Fruit fly (Drosophila melanogaster): Measurements from ENCODE around the gene CG2540.
A peak's percentile ranks its signal among the peaks of the same experiment; 100 is the strongest.

The CG2540 gene

DNA sequence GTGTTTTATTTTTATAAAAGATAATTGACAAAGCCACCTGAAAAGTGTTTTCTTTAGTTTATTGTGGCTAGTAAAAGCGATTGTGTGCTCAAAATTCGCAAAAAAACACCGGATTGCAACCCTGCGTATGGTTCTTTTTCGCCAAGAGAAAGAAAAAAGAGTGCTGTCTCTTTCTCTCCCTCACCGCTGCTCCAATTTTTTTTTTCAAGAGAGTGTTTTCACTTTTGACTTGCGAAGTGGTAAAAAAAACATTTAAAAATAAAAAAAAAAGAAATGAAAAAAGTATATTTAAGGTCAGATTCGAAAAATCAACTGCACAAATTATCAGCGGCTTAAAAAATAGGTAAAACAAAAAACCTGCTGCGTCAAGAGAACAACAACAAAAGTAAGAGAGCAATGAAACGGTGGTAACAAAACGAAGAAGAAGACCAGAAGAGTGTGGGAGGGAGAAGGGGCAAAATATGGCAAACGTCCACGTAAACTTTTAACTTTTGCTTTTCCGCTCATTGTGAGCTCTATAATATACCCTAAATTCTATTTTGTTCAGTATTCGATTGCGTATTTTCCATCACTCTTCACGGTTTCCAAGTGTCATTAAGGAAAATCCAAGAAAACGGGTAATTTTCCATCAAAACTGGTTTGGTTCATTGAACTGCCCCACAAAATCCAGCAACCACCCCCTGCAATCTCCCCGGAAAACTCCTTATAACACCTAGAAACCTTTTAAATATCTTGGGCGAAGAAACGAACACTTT, 33.1 kb upstream of the CG2540 start (continued):
- TF ChIP-seq CrebA (GFP tag; optimal IDR thresholded peaks at IDR 0.05; ENCODE audit: borderline replicate concordance) (no peak), Vsx2 (GFP tag; optimal IDR thresholded peaks at IDR 0.05; ENCODE audit: partially characterized antibody) (peak; percentile 72), Dif (GFP tag; optimal IDR thresholded peaks at IDR 0.05; ENCODE audit: partially characterized antibody) (no peak), brk (GFP tag; optimal IDR thresholded peaks at IDR 0.05) (no peak), GATAd (GFP tag; optimal IDR thresholded peaks at IDR 0.05) (no peak), lola (GFP tag; optimal IDR thresholded peaks at IDR 0.05) (no peak)

DNA sequence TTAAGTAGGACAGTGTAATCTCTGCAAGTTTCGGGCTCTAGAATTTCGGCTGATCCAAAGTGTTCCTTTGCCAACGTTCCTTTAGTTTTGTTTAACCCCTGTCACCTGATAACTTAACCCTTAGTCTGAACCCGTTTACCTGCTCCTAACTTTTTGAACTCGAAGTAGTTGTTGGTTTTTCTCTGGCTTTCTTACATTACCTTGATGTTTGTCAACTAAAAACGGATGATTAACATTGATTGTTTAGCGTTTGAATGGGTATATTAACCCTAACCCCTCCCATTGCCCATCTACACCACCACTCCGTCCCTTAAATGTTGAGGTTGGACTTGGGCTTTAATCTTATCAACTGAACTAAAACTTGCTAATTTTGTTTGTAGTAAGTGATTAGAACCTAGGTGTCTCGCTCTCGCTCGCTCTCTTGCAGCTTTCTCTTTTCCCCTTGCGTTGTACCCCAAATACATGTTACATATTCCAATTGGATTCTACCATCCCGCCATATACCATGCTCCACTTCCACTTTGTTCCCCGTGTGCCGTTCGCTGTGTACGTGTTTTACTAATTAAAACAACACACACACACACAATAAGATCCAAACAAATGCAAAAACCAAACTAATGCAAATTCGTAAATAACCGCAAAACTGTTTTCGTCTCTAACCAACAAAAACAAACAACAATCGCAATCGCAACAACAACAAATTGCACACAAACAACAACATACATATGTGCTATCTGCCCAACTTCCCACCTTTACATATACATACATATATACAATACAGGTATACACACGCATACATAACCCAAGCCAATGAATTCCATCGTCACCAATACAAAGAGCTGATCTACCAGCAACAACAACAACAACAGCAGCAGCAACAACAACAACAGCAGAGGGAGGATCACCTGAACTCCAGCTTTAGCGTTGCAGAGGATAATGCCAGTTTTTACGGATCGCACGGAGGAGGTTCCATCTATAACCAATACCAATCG, 28.6 kb upstream of the CG2540 start:
- no peak for TF ChIP-seq jim (GFP tag; optimal IDR thresholded peaks at IDR 0.05)
- TF ChIP-seq pan (optimal IDR thresholded peaks at IDR 0.05) = no peak
- TF ChIP-seq HLH106 (tag; optimal IDR thresholded peaks at IDR 0.05) = no peak
- TF ChIP-seq sv (GFP tag; optimal IDR thresholded peaks at IDR 0.05) = no peak
- no peak for TF ChIP-seq usp (GFP tag; optimal IDR thresholded peaks at IDR 0.05)
- TF ChIP-seq psq (GFP tag; optimal IDR thresholded peaks at IDR 0.05) = no peak
- TF ChIP-seq Abd-B (GFP tag; optimal IDR thresholded peaks at IDR 0.05) = no peak

DNA sequence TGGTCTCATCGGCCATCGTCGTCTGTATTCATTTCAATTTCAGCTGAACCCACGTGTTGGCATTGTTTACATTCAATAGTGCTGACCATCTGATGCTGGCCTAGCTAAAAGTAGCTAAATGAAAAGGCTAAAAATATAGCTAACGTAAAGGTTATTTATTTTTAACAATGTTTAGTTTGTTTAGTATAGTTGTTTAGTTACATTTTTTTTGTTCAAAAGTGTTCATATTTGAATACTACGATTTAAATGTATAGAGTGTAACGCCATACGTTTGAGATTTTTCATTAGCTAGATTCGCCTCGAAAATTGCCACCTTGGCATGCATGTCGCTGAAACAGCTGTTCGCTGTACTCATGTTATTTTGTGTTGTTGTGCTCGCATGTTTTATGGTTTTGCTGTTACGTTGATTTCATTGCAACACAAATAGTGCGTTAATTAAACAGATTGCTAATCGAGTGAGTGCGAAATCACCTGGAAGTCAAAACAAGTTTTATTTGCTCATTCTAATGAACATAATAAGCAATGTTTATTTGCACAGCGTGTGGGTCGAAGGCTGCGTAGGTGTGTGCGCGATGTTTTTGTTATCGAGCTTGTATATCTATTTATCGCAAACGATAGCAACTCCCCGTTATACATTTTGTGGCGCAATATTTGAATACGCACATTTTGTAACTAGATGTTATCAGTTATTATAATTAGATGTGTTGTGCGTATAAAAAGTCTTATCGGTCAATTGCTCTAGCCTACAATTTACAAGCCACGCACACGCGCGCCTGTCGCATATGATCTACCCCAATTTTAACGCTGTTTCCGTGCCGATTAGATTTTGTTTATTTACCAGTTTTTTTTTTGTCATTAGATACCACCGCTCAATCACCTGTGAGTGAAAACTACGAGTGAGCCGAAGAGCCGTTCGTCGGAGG, 17.9 kb upstream of the CG2540 start, which contains the start of the genes CG1463 and Fpgs1:
Gene CG1463, minus strand, starts transcription at position 132 of the 923 bp plus-strand sequence.
Gene Fpgs1, plus strand, starts transcription at position 332 of the 923 bp plus-strand sequence.
- TF ChIP-seq dsf (GFP tag; optimal IDR thresholded peaks at IDR 0.05; ENCODE audit: borderline replicate concordance) (no peak), Hnf4 (GFP tag; optimal IDR thresholded peaks at IDR 0.05) (no peak), Hr78 (GFP tag; optimal IDR thresholded peaks at IDR 0.05) (no peak), ey (GFP tag; optimal IDR thresholded peaks at IDR 0.05) (peak; percentile 14), pan (optimal IDR thresholded peaks at IDR 0.05) (no peak), woc (GFP tag; optimal IDR thresholded peaks at IDR 0.05) (no peak), Myc (optimal IDR thresholded peaks at IDR 0.05) (peak; percentile 99), OdsH (GFP tag; optimal IDR thresholded peaks at IDR 0.05) (no peak), Mio (GFP tag; optimal IDR thresholded peaks at IDR 0.05) (no peak), Sp1 (GFP tag; optimal IDR thresholded peaks at IDR 0.05) (no peak), psq (GFP tag; optimal IDR thresholded peaks at IDR 0.05) (peak; percentile 30), foxo (GFP tag; optimal IDR thresholded peaks at IDR 0.05) (no peak), brk (GFP tag; optimal IDR thresholded peaks at IDR 0.05) (no peak), GATAd (GFP tag; optimal IDR thresholded peaks at IDR 0.05) (no peak), usp (GFP tag; optimal IDR thresholded peaks at IDR 0.05) (no peak), CG9705 (GFP tag; optimal IDR thresholded peaks at IDR 0.05) (peak; percentile 31), Jra (GFP tag; optimal IDR thresholded peaks at IDR 0.05) (peak; percentile 55), dl (GFP tag; optimal IDR thresholded peaks at IDR 0.05; ENCODE audit: insufficient read depth in 1 of 2, partially characterized antibody in 2 of 2) (no peak), Dif (GFP tag; optimal IDR thresholded peaks at IDR 0.05; ENCODE audit: partially characterized antibody) (no peak), CrebA (GFP tag; optimal IDR thresholded peaks at IDR 0.05; ENCODE audit: borderline replicate concordance) (no peak), br (GFP tag; optimal IDR thresholded peaks at IDR 0.05) (no peak), dmrt93B (GFP tag; optimal IDR thresholded peaks at IDR 0.05) (no peak), fru (GFP tag; optimal IDR thresholded peaks at IDR 0.05) (no peak), Dfd (GFP tag; optimal IDR thresholded peaks at IDR 0.05) (no peak), CG32264 (GFP tag; optimal IDR thresholded peaks at IDR 0.05) (no peak), sv (GFP tag; optimal IDR thresholded peaks at IDR 0.05) (no peak), jim (GFP tag; optimal IDR thresholded peaks at IDR 0.05) (no peak), rgr (GFP tag; optimal IDR thresholded peaks at IDR 0.05) (no peak), h (GFP tag; optimal IDR thresholded peaks at IDR 0.05) (no peak), Vsx2 (GFP tag; optimal IDR thresholded peaks at IDR 0.05; ENCODE audit: partially characterized antibody) (no peak)
